Fruit fly (Drosophila melanogaster) Kc167 (cell line): Measurements from ENCODE around the gene eIF4E5.

Source experiments
- Myc ChIP-seq: fragments of >200 bp; optimal IDR thresholded peaks from 2 replicates; lab custom pipeline; 2017; ENCODE audit warnings: missing external identifiers
- h ChIP-seq: fragments of >200 bp; optimal IDR thresholded peaks from 3 replicates; lab custom pipeline; 2018; ENCODE audit warnings: missing external identifiers
- insv ChIP-seq: fragments of >200 bp; optimal IDR thresholded peaks from 3 replicates; lab custom pipeline; 2018; ENCODE audit warnings: missing external identifiers
- psq ChIP-seq: fragments of >200 bp; optimal IDR thresholded peaks from 2 replicates; lab custom pipeline; 2017; ENCODE audit warnings: missing external identifiers
- ttk ChIP-seq: sonication (Bioruptor generic); optimal IDR thresholded peaks from 2 replicates; lab custom pipeline; 2017; ENCODE audit warnings: missing external identifiers

DNA sequence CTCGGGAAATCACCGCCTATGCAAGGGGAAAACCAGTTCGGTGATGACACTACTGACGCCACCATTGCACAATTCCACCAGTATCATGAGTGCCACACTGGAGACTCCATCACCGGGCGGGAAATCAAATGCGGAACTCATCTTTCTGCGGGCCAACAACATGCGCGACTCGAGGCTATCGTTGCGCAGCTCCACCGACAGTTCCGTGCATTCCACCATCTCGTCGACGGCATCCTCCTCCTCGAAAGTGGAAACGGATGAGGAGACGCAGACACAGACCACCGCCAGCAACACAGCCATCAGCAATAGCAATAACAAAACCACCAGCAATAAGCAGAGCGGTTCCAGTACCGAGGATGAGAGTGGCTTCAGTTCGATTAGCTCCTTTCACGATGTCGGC, 840 bp upstream of the eIF4E5 start:
- TF ChIP-seq ttk (no peak), h (no peak), psq (lab: Kevin White, UChicago) (no peak), Myc (lab: Kevin White, UChicago) (no peak), insv (no peak)
